Fruit fly (Drosophila melanogaster) S2 (cell line): ENCODE results near the gene Coprox.

Experiments used
- CG8478 ChIP-seq: fragments of >200 bp; optimal IDR thresholded peaks from 2 replicates; lab custom pipeline; 2018
- CTCF ChIP-seq, 2 experiments: fragments of >200 bp; optimal IDR thresholded peaks; 2 replicates each; lab custom pipeline; 2018

Coprox gene

DNA sequence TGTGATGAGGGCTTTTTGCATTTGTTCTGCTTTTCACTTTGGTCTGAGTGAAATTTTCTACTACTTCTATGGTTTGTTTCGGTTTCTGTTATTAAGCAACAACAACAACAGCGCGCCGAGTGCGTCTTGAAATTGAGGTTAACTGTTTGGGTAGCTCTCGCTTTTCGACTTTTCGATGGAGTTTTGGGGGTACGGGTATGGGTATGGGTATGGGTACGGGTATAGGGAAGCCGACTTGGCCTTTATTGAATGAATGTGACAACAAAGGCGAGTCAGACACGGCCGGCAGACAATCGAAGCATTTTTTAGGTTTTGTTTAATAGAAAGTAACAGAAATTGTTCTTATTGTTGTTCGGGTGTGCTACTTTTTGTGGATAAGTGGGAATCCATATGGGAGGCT is 43.3 kb downstream of the Coprox start:
- TF ChIP-seq CG8478 (lab: Kevin White, UChicago) (no peak), CTCF (optimal IDR thresholded peaks at IDR 0.05; lab: Kevin White, UChicago) (no peak)

dm6 chr2L:7009807-7010470 is 45.7 kb downstream of the Coprox start, which contains the start of gene uif:
Gene uif (minus strand): TSS chr2L:7010359.
- TF ChIP-seq CG8478 (lab: Kevin White, UChicago), result no peak
- TF ChIP-seq CTCF (optimal IDR thresholded peaks at IDR 0.05; lab: Kevin White, UChicago), result no peak

dm6 chr2L:7010513-7010912 is 46.3 kb downstream of the Coprox start:
- TF ChIP-seq CG8478 (lab: Kevin White, UChicago) (no peak), CTCF (optimal IDR thresholded peaks at IDR 0.05; lab: Kevin White, UChicago) (no peak)

DNA sequence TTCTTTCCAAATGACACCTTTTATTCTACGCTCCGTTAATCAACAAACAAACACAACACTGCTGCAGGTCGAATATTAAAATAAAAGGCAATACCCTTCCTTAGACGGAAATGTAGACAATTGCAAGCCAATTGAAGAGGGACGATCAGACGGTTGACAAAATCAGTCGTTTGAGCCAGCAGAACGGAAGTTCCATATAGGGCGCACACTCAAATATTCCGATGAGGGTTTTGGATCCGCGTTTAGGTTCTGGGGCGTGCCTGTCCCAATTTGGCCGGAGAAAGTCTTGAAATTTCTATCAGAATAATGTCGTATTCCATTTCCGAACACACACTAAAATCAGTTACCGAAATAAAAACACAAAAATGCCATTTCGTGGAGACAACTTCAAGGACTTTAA is 47.7 kb downstream of the Coprox start, which contains the start of gene CG43321:
TSS of gene CG43321 (plus strand) at position 301 of the 400 bp plus-strand sequence.
- TF ChIP-seq CG8478 (lab: Kevin White, UChicago) (no peak), CTCF (optimal IDR thresholded peaks at IDR 0.05; lab: Kevin White, UChicago) (no peak)

- no peak for TF ChIP-seq CTCF (optimal IDR thresholded peaks at IDR 0.05; lab: Kevin White, UChicago)
- no peak for TF ChIP-seq CG8478 (lab: Kevin White, UChicago)
Observed at dm6 chr2L:7013157-7013556, 48.9 kb downstream of the Coprox start, which contains the start of gene CG43322. Gene CG43322 (plus strand): TSS chr2L:7013396.
